Worm (Caenorhabditis elegans) whole organism, midembryonic: ENCODE measurements around the gene prmt-6.

Experiments
- T22C8.4 ChIP-seq: fragments of 200-800 bp; sonication (Bioruptor generic); IDR thresholded peaks from 2 replicates; pipeline ENCODE4 v1.3.6; 2022; ENCODE audit warnings: missing genetic modification characterization, missing compliant biosample characterization
- cog-1 ChIP-seq: sonication (generic microtip); optimal IDR thresholded peaks from 2 replicates; lab custom pipeline; 2016; ENCODE audit warnings: missing genetic modification characterization, missing compliant biosample characterization
- flt-1 ChIP-seq: fragments of 200-800 bp; sonication (Bioruptor generic); IDR thresholded peaks from 2 replicates; pipeline ENCODE4 v1.3.6; 2022; ENCODE audit warnings: missing genetic modification characterization, missing compliant biosample characterization
- med-1 ChIP-seq: sonication (generic microtip); optimal IDR thresholded peaks from 2 replicates; lab custom pipeline; 2017; ENCODE audit warnings: missing genetic modification characterization, mild to moderate bottlenecking, missing compliant biosample characterization, antibody characterized with exemption, missing genetic modification reagents; ENCODE audit not compliant: insufficient read depth
- ztf-23 ChIP-seq: fragments of 200-800 bp; sonication (Bioruptor generic); IDR thresholded peaks from 2 replicates; pipeline ENCODE4 v1.3.6; 2022; ENCODE audit warnings: missing genetic modification reagents, missing genetic modification characterization, missing compliant biosample characterization
- ztf-29 ChIP-seq: fragments of 200-800 bp; sonication (Bioruptor generic); IDR thresholded peaks from 2 replicates; pipeline ENCODE4 v1.3.6; 2022; ENCODE audit warnings: missing genetic modification reagents, missing genetic modification characterization, missing compliant biosample characterization

ce11 chrIV:2172880-2173279 lies 42.1 kb downstream of the prmt-6 start:
- TF ChIP-seq ztf-29 (GFP tag; lab: Robert Waterston, UW) (no peak), flt-1 (GFP tag; lab: Robert Waterston, UW) (no peak), cog-1 (tag; lab: Kevin White, UChicago) (no peak), ztf-23 (GFP tag; lab: Robert Waterston, UW) (no peak), med-1 (GFP tag; lab: Kevin White, UChicago) (no peak), T22C8.4 (GFP tag; lab: Robert Waterston, UW) (no peak)
